Fruit fly (Drosophila melanogaster): ENCODE results near the gene Ets96B.

Gene Ets96B

DNA sequence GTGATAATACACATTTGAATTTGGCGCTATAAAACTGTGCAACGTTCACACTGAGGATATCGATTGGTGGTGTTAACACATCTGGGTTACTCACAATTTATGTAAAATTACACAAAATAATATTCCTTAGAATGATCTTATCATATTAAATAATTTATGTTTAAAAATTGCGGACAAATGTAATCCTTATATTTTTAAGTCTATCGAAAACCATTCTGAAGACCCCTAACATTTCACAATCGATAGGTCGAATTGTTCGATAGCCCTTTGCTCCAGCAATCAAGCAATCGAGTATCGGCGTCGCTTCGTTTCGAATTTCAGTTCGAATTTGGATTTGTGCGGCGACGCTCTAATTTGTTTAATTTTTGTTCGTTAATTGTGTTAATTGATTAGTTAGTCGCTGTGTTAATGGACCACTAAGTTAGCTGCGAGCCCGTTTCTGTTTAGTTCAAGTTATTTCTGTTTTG lies 34.3 kb upstream of the Ets96B start, which contains the start of gene asp (continued):
- TF ChIP-seq fd96Cb (tag; optimal IDR thresholded peaks at IDR 0.05) (no peak), hth (optimal IDR thresholded peaks at IDR 0.05) (no peak), bbx (GFP tag; IDR thresholded peaks at IDR 0.05; ENCODE audit: partially characterized antibody) (peak; percentile 71), Fer3 (tag; optimal IDR thresholded peaks at IDR 0.05) (no peak), Sox100B (GFP tag; optimal IDR thresholded peaks at IDR 0.05) (no peak), CG12155 (GFP tag; optimal IDR thresholded peaks at IDR 0.05) (no peak), Taf1 (GFP tag; IDR thresholded peaks at IDR 0.05) (no peak), vvl (GFP tag; IDR thresholded peaks at IDR 0.05) (0 out of 2 replicates have a peak, but pooled peaks have one; percentile 13), CoRest (tag; optimal IDR thresholded peaks at IDR 0.05) (no peak), CG34376 (GFP tag; optimal IDR thresholded peaks at IDR 0.05) (no peak), gfzf (GFP tag; optimal IDR thresholded peaks at IDR 0.05) (peak; percentile 29), MBD-R2 (GFP tag; IDR thresholded peaks at IDR 0.05) (peak; percentile 25; the same call in 1 of the 2 replicates), CG2199 (GFP tag; IDR thresholded peaks at IDR 0.05) (no peak), CG8765 (GFP tag; IDR thresholded peaks at IDR 0.05) (no peak), lab (GFP tag; optimal IDR thresholded peaks at IDR 0.05) (no peak), TFAM (GFP tag; optimal IDR thresholded peaks at IDR 0.05) (no peak), CG10209 (GFP tag; optimal IDR thresholded peaks at IDR 0.05) (no peak), Meics (GFP tag; optimal IDR thresholded peaks at IDR 0.05) (no peak), CG30403 (GFP tag; optimal IDR thresholded peaks at IDR 0.05) (peak; percentile 52), CG5180 (GFP tag; optimal IDR thresholded peaks at IDR 0.05) (no peak), CG13287 (GFP tag; IDR thresholded peaks at IDR 0.05; ENCODE audit: partially characterized antibody) (peak; percentile 89), ems (GFP tag; optimal IDR thresholded peaks at IDR 0.05) (peak; percentile 24), Fer2 (tag; optimal IDR thresholded peaks at IDR 0.05) (no peak), Ada2b (GFP tag; IDR thresholded peaks at IDR 0.05) (0 out of 2 replicates have a peak, but pooled peaks have one; percentile 10), CG10959 (GFP tag; IDR thresholded peaks at IDR 0.05) (no peak), wek (GFP tag; optimal IDR thresholded peaks at IDR 0.05) (peak; percentile 97), CG12104 (GFP tag; optimal IDR thresholded peaks at IDR 0.05) (no peak)

- no peak for TF ChIP-seq CG6272 (GFP tag; IDR thresholded peaks at IDR 0.05)
- peak; percentile 43 for TF ChIP-seq Ets65A (GFP tag)
- TF ChIP-seq eyg (GFP tag; optimal IDR thresholded peaks at IDR 0.05) = no peak
Measured at dm6 chr3R:24764971-24765370, 22.9 kb upstream of the Ets96B start, which contains the start of gene AstA. AstA (minus strand) TSS chr3R:24765071.

dm6 chr3R:24766684-24767083 lies 21.2 kb upstream of the Ets96B start:
- 0 out of 3 replicates have a peak, but pooled peaks have one; percentile 28 for TF ChIP-seq sr (GFP tag; IDR thresholded peaks at IDR 0.05)
- TF ChIP-seq Drgx (GFP tag; IDR thresholded peaks at IDR 0.05) = peak; percentile 47; the same call in 1 of the 2 replicates
- TF ChIP-seq tap (tag; optimal IDR thresholded peaks at IDR 0.05) = no peak

DNA sequence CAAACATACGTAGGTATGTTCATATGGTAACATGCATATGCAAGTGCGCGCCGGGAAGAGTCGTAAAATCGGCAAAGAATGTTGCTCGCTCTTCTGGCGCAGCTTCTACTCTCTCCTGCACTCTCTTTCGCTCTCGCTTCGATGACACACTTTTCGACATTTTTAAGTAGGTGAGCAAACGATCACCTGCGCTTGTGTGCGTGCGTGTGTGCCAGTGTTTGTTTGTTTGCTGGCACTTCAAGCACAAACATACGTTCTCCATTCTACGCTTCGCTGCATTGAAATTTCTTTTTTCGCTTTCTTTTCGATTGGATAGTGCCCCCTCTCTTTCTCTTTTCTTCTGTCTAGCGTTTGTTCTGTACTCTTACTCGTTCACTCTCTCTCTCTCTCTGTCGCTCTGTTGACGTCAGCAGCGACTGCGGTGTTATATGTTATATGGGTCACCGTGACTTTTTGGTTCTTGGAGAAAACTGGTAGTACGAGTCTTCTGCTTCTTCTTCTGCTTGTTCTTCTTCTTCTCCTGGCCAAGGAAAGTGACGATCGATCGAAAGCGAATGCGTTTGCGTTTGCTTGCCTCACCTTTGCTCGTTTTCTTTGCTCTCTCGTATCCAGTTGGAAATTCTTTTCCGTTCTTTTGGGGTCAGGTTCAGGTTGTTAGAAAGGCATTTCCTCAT lies 20.1 kb upstream of the Ets96B start:
- TF ChIP-seq CG6254 (GFP tag; optimal IDR thresholded peaks at IDR 0.05) (peak; percentile 47), CG10431 (GFP tag; optimal IDR thresholded peaks at IDR 0.05) (peak; percentile 62), CG11247 (GFP tag; IDR thresholded peaks at IDR 0.05) (no peak), bab2 (GFP tag; optimal IDR thresholded peaks at IDR 0.05) (no peak), Oli (tag; optimal IDR thresholded peaks at IDR 0.05) (peak; percentile 8), Blimp-1 (GFP tag; optimal IDR thresholded peaks at IDR 0.05) (peak; percentile 100), CG18262 (tag; optimal IDR thresholded peaks at IDR 0.05) (peak; percentile 23), CG1529 (GFP tag; optimal IDR thresholded peaks at IDR 0.05) (peak; percentile 6), schlank (tag; optimal IDR thresholded peaks at IDR 0.05) (no peak), Kr (GFP tag; optimal IDR thresholded peaks at IDR 0.05) (peak; percentile 28), CG12155 (GFP tag; optimal IDR thresholded peaks at IDR 0.05) (no peak), CG11456 (GFP tag; IDR thresholded peaks at IDR 0.05) (no peak), CG15601 (tag; optimal IDR thresholded peaks at IDR 0.05) (peak; percentile 11), CG3163 (GFP tag; optimal IDR thresholded peaks at IDR 0.05) (peak; percentile 72), bsh (GFP tag; optimal IDR thresholded peaks at IDR 0.05) (peak in 1 of 2 experiments; percentile 59)
